Worm (Caenorhabditis elegans) whole organism, midembryonic: ENCODE measurements around the gene cya-1.

ENCODE experiments used
- cog-1 ChIP-seq: sonication (generic microtip); optimal IDR thresholded peaks from 2 replicates; lab custom pipeline; 2016; ENCODE audit warnings: missing genetic modification characterization, missing compliant biosample characterization
- flt-1 ChIP-seq: fragments of 200-800 bp; sonication (Bioruptor generic); IDR thresholded peaks from 2 replicates; pipeline ENCODE4 v1.3.6; 2022; ENCODE audit warnings: missing genetic modification characterization, missing compliant biosample characterization
- klf-2 ChIP-seq: fragments of 200-800 bp; sonication (Bioruptor generic); conservative IDR thresholded peaks from 2 replicates; pipeline ENCODE4 v1.3.6; 2022; ENCODE audit warnings: missing genetic modification reagents, missing genetic modification characterization, missing compliant biosample characterization
- med-1 ChIP-seq: sonication (generic microtip); optimal IDR thresholded peaks from 2 replicates; lab custom pipeline; 2017; ENCODE audit warnings: missing genetic modification characterization, mild to moderate bottlenecking, missing compliant biosample characterization, antibody characterized with exemption, missing genetic modification reagents; ENCODE audit not compliant: insufficient read depth
- ztf-23 ChIP-seq: fragments of 200-800 bp; sonication (Bioruptor generic); IDR thresholded peaks from 2 replicates; pipeline ENCODE4 v1.3.6; 2022; ENCODE audit warnings: missing genetic modification reagents, missing genetic modification characterization, missing compliant biosample characterization
- ztf-29 ChIP-seq: fragments of 200-800 bp; sonication (Bioruptor generic); IDR thresholded peaks from 2 replicates; pipeline ENCODE4 v1.3.6; 2022; ENCODE audit warnings: missing genetic modification reagents, missing genetic modification characterization, missing compliant biosample characterization

DNA sequence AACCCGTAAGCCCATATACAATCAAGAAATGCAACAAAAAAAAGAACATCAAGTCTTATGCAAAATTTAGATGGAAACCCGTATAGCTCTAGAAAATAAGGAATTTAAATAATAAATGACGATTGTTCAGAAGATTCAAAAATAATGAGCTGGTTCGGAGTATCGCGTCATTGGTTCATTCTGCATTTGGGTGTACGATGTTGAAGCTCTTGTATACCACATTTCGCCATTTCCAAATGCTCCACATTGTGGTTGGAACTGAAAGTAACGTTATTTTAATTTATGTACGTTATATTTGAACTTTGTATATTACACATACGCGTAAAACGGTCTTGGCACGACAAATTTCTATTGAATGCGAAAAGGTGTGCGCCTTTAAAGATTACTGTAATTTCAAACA is 48.8 kb downstream of the cya-1 start:
- TF ChIP-seq cog-1: no peak
- TF ChIP-seq ztf-29: no peak
- no peak for TF ChIP-seq ztf-23
- no peak for TF ChIP-seq klf-2 (GFP tag; lab: Robert Waterston, UW)
- no peak for TF ChIP-seq flt-1 (GFP tag; lab: Robert Waterston, UW)
- no peak for TF ChIP-seq med-1
